Fruit fly (Drosophila melanogaster): ENCODE data around the gene KrT95D.

Gene KrT95D

dm6 chr3R:23992823-23993797, 38.5 kb downstream of the KrT95D start, which contains the start of the genes Epp and Rab7 (continued):
- no peak for TF ChIP-seq tgo (GFP tag; IDR thresholded peaks at IDR 0.05)
- TF ChIP-seq BEAF-32 (GFP tag; optimal IDR thresholded peaks at IDR 0.05) = peak; percentile 94
- no peak for TF ChIP-seq Neu2 (GFP tag; optimal IDR thresholded peaks at IDR 0.05; ENCODE audit: borderline replicate concordance)
- peak; percentile 31; the same call in 1 of the 2 replicates for TF ChIP-seq lmd (GFP tag; IDR thresholded peaks at IDR 0.05)
- TF ChIP-seq Atf-2 (GFP tag; optimal IDR thresholded peaks at IDR 0.05) = no peak
- no peak for TF ChIP-seq CG8089 (GFP tag; optimal IDR thresholded peaks at IDR 0.05)
- TF ChIP-seq Adf1 (GFP tag; IDR thresholded peaks at IDR 0.05) = no peak
- peak; percentile 5 for TF ChIP-seq CG1792 (GFP tag; optimal IDR thresholded peaks at IDR 0.05)
- TF ChIP-seq CG9609 (GFP tag; optimal IDR thresholded peaks at IDR 0.05) = peak; percentile 55
- no peak for TF ChIP-seq toy (GFP tag; IDR thresholded peaks at IDR 0.05)
- peak in 1 of 2 experiments; percentile 52 for TF ChIP-seq Hr51 (GFP tag; optimal IDR thresholded peaks at IDR 0.05)
- no peak for TF ChIP-seq tap (tag; optimal IDR thresholded peaks at IDR 0.05)
- no peak for TF ChIP-seq gsb-n (tag; optimal IDR thresholded peaks at IDR 0.05)
- TF ChIP-seq TFAM (GFP tag; optimal IDR thresholded peaks at IDR 0.05) = no peak
- TF ChIP-seq CG7839 (tag; optimal IDR thresholded peaks at IDR 0.05) = no peak
- peak; percentile 45 for TF ChIP-seq ERR (GFP tag; optimal IDR thresholded peaks at IDR 0.05)
- peak; percentile 66 for TF ChIP-seq pho (GFP tag; optimal IDR thresholded peaks at IDR 0.05)
- peak; percentile 32; the same call in 1 of the 3 replicates for TF ChIP-seq dysf (GFP tag; IDR thresholded peaks at IDR 0.05)
- peak; percentile 92 for TF ChIP-seq Scr (GFP tag; IDR thresholded peaks at IDR 0.05; ENCODE audit: partially characterized antibody)
- TF ChIP-seq Pdp1 (GFP tag; optimal IDR thresholded peaks at IDR 0.05) = peak; percentile 50 to 89
- no peak for TF ChIP-seq CG18476 (GFP tag; optimal IDR thresholded peaks at IDR 0.05)
- TF ChIP-seq CG12769 (tag; optimal IDR thresholded peaks at IDR 0.05) = no peak
- no peak for TF ChIP-seq CG7745 (tag; optimal IDR thresholded peaks at IDR 0.05)
- TF ChIP-seq NfI (GFP tag; optimal IDR thresholded peaks at IDR 0.05) = peak; percentile 51
- TF ChIP-seq Mes4 (GFP tag; optimal IDR thresholded peaks at IDR 0.05) = no peak
- TF ChIP-seq cwo (GFP tag; optimal IDR thresholded peaks at IDR 0.05) = peak; percentile 36
- no peak for TF ChIP-seq hkb (optimal IDR thresholded peaks at IDR 0.05)
- TF ChIP-seq hkb (GFP tag; IDR thresholded peaks at IDR 0.05) = no peak
- TF ChIP-seq Rx (GFP tag; IDR thresholded peaks at IDR 0.05) = 0 out of 2 replicates have a peak, but pooled peaks have one; percentile 2
- TF ChIP-seq gcm2 (GFP tag; optimal IDR thresholded peaks at IDR 0.05) = no peak
- TF ChIP-seq Blimp-1 (GFP tag; optimal IDR thresholded peaks at IDR 0.05) = peak; percentile 53
- TF ChIP-seq Hr3 (GFP tag; optimal IDR thresholded peaks at IDR 0.05) = peak; percentile 39
- no peak for TF ChIP-seq fd102C (GFP tag; optimal IDR thresholded peaks at IDR 0.05)
- TF ChIP-seq crc (GFP tag; optimal IDR thresholded peaks at IDR 0.05) = no peak
- TF ChIP-seq CG3847 (GFP tag; IDR thresholded peaks at IDR 0.05) = peak; percentile 75
- TF ChIP-seq corto (GFP tag; optimal IDR thresholded peaks at IDR 0.05) = peak; percentile 13
- peak; percentile 80 for TF ChIP-seq Nf-YC (tag; optimal IDR thresholded peaks at IDR 0.05)
- no peak for TF ChIP-seq CG1602 (GFP tag; optimal IDR thresholded peaks at IDR 0.05)
- peak; percentile 41 for TF ChIP-seq CG12942 (GFP tag; optimal IDR thresholded peaks at IDR 0.05)
- TF ChIP-seq cato (GFP tag; optimal IDR thresholded peaks at IDR 0.05; ENCODE audit: borderline replicate concordance) = no peak
- TF ChIP-seq CG17829 (tag; optimal IDR thresholded peaks at IDR 0.05) = peak; percentile 36
- TF ChIP-seq HHEX (GFP tag; optimal IDR thresholded peaks at IDR 0.05) = peak; percentile 23
- TF ChIP-seq exex (tag; optimal IDR thresholded peaks at IDR 0.05) = peak; percentile 78
- TF ChIP-seq bsh (GFP tag; optimal IDR thresholded peaks at IDR 0.05) = peak in 1 of 2 experiments; percentile 24
- peak; percentile 57 for TF ChIP-seq kay (GFP tag; optimal IDR thresholded peaks at IDR 0.05)
- no peak for TF ChIP-seq CG4730 (GFP tag; IDR thresholded peaks at IDR 0.05)
- TF ChIP-seq dpn (GFP tag; optimal IDR thresholded peaks at IDR 0.05) = peak; percentile 53 to 67
- TF ChIP-seq sens-2 (GFP tag; IDR thresholded peaks at IDR 0.05) = no peak

Data from whole organism, embryonic.